Worm (Caenorhabditis elegans): ENCODE data around the gene rpl-37.

The rpl-37 gene

DNA sequence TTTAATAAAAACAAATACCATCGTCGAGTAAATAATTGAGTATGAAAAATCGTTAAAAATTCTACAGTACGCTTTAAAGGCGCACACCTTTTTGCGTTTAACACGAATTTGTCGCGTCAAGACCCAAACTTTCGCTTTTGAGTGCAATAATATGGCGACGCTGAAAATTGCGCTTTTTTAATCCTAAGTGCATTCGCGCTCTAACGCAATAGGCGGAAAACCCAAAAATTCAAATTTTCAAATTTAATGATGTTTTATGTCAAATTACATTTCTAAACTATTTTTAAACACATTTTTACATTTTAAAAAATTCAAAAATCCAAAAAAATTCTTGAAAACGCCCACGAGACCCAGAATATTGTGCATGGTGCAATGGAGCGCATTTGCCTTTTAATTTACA is 16.6 kb upstream of the rpl-37 start:
- no peak for TF ChIP-seq unc-62 (GFP tag; optimal IDR thresholded peaks at IDR 0.05)

DNA sequence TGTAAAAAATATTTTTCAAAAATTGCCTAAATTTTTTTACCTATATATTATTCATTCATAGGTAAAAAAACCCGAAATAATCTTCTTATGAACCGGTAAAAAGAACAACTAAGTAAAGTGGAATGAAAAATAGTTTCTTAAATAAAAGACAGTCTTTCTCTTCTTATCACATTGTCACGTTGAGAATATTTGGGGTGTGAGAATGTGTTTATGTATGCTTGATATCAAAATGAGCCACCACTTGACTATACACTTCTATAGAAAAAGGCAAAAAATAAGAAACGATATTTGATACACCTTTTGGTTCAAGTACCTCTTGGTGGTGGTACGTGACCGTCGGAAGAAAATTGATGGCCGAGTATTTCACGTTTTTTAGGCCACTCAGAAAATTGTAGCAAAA is 8.9 kb upstream of the rpl-37 start, which contains the start of gene hmit-1.3:
Gene hmit-1.3 (minus strand): TSS at position 103 of the 400 bp plus-strand sequence.
- no peak for TF ChIP-seq unc-62 (GFP tag; optimal IDR thresholded peaks at IDR 0.05)

DNA sequence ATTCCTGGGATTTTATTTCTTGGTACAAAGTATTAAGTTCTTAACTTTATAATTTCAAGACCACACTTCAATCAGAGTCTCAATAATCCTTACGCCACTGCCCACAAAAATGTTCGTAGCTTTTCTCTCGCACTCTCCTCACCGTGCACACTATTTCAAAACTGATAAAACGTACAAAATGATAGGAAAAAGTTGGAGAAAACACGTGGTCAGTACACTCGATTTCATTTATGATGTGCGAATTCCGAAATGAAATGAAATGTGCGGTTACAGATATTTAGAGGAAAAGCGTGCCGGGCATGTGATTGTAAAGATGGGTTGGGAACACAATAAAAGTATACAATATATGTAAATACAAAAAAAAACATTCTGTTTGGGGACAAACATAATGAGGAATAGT is 8.0 kb upstream of the rpl-37 start:
- TF ChIP-seq unc-62 (GFP tag; optimal IDR thresholded peaks at IDR 0.05), result no peak

DNA sequence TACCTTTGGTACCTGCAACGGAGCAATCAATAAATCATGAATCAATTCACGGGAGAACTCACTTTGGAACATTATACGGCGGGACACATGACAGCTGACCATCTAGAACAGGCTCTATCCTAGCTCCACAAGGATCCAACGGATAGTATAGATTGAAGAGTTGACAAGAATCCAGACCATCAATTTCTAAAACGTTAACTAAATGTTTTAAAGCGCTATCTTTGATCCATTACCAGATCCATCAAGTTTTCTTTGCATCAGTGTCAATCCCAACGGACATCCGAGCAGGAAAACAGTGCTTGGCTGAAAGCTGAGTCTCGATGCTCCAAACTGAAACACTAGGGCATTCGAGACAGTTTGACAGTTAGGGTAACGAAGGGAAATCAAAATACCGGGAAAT is 5.1 kb upstream of the rpl-37 start:
- no peak for TF ChIP-seq unc-62 (GFP tag; optimal IDR thresholded peaks at IDR 0.05)

DNA sequence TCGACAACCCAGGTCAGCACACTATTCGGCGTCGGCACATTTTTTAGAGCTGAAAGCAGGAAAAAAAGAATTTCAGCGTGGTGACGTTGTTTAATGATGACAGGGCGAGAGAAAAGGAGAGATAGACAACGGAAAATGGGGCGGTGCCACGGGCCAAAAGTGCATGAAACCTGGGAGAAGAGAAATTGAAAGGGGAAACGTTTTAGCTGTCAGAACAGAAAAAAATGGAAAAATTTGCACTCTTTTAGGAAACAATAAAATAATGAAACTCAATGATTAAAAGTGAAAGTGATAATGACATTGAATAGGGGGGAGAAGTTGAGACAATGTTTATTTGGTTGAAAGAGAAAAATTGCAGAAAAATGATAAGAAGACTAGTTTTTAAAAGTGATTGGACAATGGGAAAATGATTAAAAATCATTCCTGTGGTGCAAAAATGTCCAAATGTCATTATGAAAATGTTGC is 1.3 kb downstream of the rpl-37 start, which contains the start of gene pitp-1:
Gene pitp-1 (minus strand): TSS at position 51 of the 465 bp plus-strand sequence.
- TF ChIP-seq unc-62 (GFP tag; optimal IDR thresholded peaks at IDR 0.05), result no peak

DNA sequence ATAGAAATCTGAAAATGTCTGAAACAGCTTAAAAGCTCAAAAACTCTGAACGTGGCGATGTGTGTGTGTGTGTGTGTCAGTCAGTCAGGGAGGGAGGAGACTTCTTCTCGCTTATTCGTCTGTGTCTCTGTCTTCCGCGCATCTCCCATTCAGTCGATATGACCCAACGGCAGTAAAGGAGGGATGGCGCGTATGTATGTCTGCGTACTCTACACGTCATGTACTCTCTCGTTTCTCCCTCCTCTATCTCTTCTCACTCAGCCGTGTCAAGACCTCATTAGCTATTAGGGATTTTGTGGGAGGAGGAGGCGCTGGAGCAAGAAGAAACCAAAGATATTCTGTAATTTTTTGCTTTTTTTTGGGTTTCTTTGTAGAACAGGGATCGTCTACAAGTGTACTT is 3.6 kb downstream of the rpl-37 start:
- no peak for TF ChIP-seq unc-62 (GFP tag; optimal IDR thresholded peaks at IDR 0.05)

DNA sequence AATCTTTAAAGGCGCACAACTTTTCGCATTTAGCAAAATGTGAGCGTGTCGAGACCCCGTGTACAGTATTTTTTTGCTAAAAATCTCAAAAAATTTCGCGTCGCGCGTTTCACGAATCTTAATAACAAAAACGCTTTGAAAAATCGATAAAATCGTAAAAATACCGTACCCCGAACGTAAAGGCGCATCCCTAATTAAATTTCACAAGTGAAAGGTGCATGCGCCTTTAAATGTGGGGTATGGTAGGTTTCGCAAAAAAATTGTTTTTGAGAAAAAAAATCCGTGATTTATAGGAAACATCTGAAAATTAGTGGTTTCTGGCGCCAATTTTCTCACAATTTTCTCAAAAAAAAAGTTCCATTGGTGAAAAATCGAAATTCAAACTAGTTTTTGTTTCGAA is 5.7 kb downstream of the rpl-37 start:
- TF ChIP-seq unc-62 (GFP tag; optimal IDR thresholded peaks at IDR 0.05), result no peak

DNA sequence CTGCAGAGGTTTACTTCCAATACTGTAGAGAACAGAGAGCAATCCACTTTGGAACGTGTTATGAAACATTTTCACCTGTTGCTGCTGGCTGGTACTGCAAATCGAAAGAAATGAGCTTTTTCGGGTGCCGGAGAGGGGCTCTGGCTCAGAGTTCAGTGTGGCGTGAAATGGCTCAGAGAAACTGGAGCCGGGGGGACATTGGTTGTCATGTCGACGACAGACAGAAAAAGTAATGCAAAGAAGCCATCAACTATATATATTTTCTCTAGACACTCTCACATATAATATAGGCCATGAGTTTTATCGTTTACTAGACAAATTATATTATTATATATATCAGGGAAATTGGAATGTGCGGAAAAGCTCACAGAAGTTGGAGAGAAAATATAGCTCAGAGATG is 9.0 kb downstream of the rpl-37 start, which contains the start of gene cfap-20:
Gene cfap-20 (minus strand): TSS at position 101 of the 400 bp plus-strand sequence.
- TF ChIP-seq unc-62 (GFP tag; optimal IDR thresholded peaks at IDR 0.05), result no peak

DNA sequence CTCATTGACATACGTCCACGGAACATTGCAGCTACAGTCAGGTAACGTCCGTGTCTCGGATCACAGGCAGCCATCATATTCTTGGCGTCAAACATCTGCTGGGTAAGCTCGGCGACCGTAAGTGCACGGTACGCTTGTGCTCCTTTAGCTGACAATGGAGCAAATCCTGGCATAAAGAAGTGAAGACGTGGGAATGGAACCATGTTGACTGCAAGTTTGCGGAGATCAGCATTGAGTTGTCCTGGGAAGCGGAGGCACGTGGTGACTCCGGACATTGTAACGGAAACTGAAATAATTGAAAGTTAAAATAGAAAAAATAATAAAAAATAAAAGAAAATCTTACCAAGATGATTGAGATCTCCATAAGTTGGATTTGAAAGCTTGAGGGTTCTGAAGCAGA is 11.1 kb downstream of the rpl-37 start:
- TF ChIP-seq unc-62 (GFP tag; optimal IDR thresholded peaks at IDR 0.05), result no peak

DNA sequence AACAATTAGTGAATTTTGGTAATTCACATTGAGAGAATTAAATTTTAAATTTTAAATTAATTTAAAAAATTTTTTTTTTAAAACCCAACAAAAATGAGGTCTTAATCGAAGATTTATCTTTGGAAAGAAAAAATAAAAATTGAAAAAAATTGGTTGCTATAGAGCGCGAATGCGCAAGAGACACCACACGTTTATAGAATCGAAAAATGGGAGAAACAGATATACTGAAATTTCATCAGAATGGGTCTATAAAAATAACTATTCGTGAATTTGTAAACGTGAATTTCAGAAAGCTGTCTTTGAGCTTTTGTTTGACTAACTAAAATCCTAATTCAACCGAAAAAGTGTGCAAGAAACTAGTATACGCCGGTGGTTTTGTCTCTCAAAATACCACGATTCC is 12.0 kb downstream of the rpl-37 start:
- TF ChIP-seq unc-62 (GFP tag; optimal IDR thresholded peaks at IDR 0.05), result no peak

DNA sequence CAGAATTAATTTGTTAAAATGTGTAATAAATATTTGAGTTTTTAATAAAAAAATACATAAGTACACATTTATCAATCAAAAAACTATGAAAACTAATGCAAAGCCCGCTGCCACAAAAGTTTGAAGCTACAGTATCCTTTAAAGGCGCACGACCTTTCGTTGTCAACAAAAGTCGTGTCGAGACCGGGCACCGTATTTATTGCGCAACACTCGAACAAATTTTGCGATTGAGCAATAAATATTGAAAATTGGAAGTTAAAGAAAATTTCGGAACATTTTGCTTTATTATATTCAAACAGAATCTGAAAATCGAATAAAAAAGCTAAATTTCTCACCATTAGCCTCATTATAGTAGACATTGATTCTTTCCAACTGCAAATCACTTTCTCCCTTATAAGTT is 12.7 kb downstream of the rpl-37 start:
- TF ChIP-seq unc-62 (GFP tag; optimal IDR thresholded peaks at IDR 0.05), result no peak

DNA sequence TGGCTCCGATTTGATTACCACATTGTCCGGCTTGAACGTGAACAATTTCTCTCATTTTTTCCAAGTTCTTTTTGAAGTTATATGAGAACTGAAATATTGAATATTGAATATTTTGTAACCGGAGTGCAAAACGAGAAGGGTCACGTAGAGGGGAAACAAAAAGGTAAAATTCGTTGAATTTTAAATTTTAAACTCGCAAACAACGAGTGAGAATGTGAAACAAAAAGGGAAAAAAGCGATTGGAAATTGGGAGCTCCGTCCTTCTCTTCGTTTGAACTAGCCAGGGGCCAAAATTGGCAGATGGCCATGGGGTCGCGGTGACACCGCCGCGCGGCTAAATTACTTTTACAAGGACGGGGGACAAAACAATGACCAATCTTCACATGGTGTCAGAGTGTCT is 13.1 kb downstream of the rpl-37 start, which contains the start of gene ben-1:
Gene ben-1 (minus strand): TSS at position 101 of the 400 bp plus-strand sequence.
- no peak for TF ChIP-seq unc-62 (GFP tag; optimal IDR thresholded peaks at IDR 0.05)

DNA sequence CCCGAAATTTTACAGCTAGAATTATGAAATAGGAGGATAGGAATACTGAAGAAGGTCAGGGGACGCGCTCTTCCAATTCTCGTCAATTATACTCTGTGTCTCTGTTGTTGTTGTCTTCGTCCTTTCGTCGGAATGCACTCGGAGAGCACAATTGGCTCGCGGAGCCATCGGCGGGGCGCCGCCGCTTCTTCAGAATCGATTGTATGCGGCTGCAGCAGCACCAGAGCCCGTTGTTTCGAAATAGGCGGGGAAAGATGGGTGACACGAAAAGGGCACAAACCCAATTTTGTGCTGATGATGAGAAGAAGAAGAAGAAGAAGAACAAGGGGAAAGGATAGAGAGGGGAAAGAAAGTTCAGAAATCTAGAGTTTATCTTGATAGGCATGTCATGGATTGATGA is 13.7 kb downstream of the rpl-37 start:
- TF ChIP-seq unc-62 (GFP tag; optimal IDR thresholded peaks at IDR 0.05), result no peak

DNA sequence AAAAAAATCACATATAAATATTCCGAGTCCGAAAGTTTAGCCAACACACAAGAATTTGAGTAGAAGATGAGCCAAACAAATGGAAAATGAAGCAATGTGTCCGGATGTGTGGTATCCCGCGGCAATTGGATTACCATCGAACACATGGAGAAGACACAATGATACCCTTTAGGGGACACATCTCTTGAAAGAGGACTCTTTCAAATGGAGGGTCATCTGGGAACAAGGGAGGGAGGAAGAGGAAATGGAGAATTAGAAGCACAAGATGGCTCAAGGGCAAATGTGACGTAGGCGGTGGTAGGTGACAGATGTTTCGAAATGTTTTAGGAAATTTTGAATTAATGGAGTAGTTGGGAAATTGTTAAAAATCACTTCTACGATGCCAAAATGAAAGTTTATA is 14.6 kb downstream of the rpl-37 start:
- TF ChIP-seq unc-62 (GFP tag; optimal IDR thresholded peaks at IDR 0.05), result no peak

DNA sequence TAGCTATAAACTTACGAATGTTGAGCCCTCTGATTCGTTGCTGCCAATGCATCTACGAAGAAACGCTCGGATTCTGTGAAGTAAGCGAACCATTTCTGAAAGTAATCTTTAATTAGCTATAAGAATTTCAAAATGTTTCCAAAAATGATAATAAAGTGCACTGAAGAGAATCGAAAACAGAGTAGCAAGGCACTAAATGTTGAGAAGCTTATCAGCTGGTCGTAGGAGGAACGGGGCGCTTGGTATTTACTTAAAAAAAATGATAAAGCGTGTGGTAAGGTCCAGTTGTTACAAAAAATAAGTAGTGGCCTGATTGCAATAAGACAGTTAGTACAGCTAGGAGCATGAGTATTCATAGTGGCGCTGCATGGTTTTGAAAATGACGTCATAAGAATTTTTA is 17.9 kb downstream of the rpl-37 start, which contains the start of gene C54C6.7:
Gene C54C6.7 (minus strand): TSS at position 101 of the 400 bp plus-strand sequence.
- TF ChIP-seq unc-62 (GFP tag; optimal IDR thresholded peaks at IDR 0.05), result no peak

DNA sequence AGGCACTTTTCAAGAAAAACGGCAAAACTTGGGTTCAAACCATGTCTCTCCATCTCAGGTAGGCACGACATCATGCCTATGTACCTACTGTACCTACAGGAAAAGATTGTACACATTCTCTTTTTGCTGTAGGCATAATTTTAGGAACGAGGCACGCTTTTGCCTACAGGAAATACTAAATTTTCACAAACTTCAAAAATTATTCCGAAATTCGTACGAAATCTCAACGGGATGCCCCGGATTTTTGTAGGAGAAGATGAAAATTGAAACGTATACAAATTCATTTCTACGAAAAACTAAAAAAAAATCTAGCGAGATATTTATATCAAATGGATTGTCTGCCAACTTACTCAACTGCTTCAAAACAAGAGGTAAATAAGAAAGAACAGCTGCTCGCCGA is 19.6 kb downstream of the rpl-37 start, which contains the start of gene C54C6.11:
Gene C54C6.11 (plus strand): TSS at position 301 of the 400 bp plus-strand sequence.
- no peak for TF ChIP-seq unc-62 (GFP tag; optimal IDR thresholded peaks at IDR 0.05)

DNA sequence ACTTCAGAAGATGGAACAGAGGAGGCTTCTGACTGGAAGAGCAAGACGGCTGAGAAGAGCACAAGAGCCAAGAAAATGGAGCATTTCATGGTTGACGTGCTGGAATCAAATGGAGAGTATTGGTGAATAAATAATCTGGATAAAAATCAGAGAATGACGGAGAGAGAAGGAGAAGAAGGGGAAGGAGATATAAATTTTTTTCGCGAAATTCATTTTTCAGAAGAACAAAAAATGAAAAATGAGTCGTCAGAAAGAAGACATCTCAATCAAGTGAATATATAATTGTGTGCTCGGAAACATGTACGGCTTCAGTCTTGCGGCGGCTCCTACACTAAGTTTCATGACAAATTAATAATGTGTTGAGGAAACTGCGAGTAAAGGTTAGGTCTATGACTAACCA is 21.3 kb downstream of the rpl-37 start, which contains the start of gene C54C6.5:
Gene C54C6.5 (minus strand): TSS at position 101 of the 400 bp plus-strand sequence.
- TF ChIP-seq unc-62 (GFP tag; optimal IDR thresholded peaks at IDR 0.05), result no peak

DNA sequence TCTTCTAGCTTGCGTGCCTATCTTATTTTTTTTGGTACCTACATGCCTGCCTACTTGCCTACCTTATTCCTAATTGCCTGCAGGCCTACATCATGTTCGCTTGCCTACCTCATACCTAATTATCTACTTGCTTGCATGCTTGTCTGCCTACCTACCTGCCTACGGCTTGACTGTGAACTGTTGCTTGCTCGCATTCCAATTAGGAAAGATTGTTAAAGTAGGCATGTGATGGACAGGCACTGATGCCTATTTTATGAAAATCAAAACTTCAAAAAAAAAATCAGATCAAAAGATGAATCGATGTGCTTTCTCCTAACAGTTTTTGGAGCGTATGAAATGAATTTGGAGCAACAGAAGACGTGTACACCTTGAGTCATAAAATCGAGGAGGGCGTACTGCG is 21.9 kb downstream of the rpl-37 start:
- TF ChIP-seq unc-62 (GFP tag; optimal IDR thresholded peaks at IDR 0.05), result no peak

Measured in whole organism, dauer.